Worm (Caenorhabditis elegans) whole organism, late embryonic: ENCODE measurements around the gene T05C12.11.

Experiments used
- C08G9.2 ChIP-seq: sonication (generic microtip); optimal IDR thresholded peaks from 2 replicates; lab custom pipeline; 2016; ENCODE audit warnings: mild to moderate bottlenecking, missing genetic modification characterization, moderate library complexity, missing compliant biosample characterization
- C38D4.7 ChIP-seq: fragments of 200-800 bp; sonication (Bioruptor generic); optimal IDR thresholded peaks from 2 replicates; lab custom pipeline; 2018; ENCODE audit warnings: mild to moderate bottlenecking, missing genetic modification characterization, moderate library complexity, missing compliant biosample characterization
- K02D7.2 ChIP-seq: sonication (generic microtip); optimal IDR thresholded peaks from 2 replicates; lab custom pipeline; 2017; ENCODE audit warnings: mild to moderate bottlenecking, missing genetic modification characterization, missing compliant biosample characterization
- T23F11.4 ChIP-seq: fragments of 200-800 bp; sonication (Bioruptor generic); optimal IDR thresholded peaks from 2 replicates; lab custom pipeline; 2018; ENCODE audit warnings: mild to moderate bottlenecking, missing genetic modification characterization, missing compliant biosample characterization
- ahr-1 ChIP-seq: sonication (generic microtip); optimal IDR thresholded peaks from 2 replicates; lab custom pipeline; 2016; ENCODE audit warnings: missing genetic modification characterization, missing compliant biosample characterization
- ceh-14 ChIP-seq: sonication (generic microtip); optimal IDR thresholded peaks from 2 replicates; lab custom pipeline; 2016; ENCODE audit warnings: missing genotype, missing genetic modification characterization, missing compliant biosample characterization
- ceh-18 ChIP-seq: sonication (generic microtip); optimal IDR thresholded peaks from 2 replicates; lab custom pipeline; 2016; ENCODE audit warnings: missing genetic modification characterization, missing compliant biosample characterization
- ceh-19 ChIP-seq: fragments of 200-800 bp; sonication (Bioruptor generic); optimal IDR thresholded peaks from 2 replicates; lab custom pipeline; 2018; ENCODE audit warnings: mild to moderate bottlenecking, missing genetic modification characterization, missing compliant biosample characterization
- ceh-2 ChIP-seq: sonication (generic microtip); optimal IDR thresholded peaks from 2 replicates; lab custom pipeline; 2016; ENCODE audit warnings: missing genotype, missing genetic modification characterization, missing compliant biosample characterization
- ceh-22 ChIP-seq: sonication (generic microtip); optimal IDR thresholded peaks from 2 replicates; lab custom pipeline; 2017; ENCODE audit warnings: missing biosample characterization, missing genetic modification characterization
- ceh-31 ChIP-seq: sonication (generic microtip); optimal IDR thresholded peaks from 2 replicates; lab custom pipeline; 2016; ENCODE audit warnings: missing genetic modification characterization, missing compliant biosample characterization
- ceh-34 ChIP-seq: sonication (generic microtip); optimal IDR thresholded peaks from 2 replicates; lab custom pipeline; 2016; ENCODE audit warnings: mild to moderate bottlenecking, missing genetic modification characterization, missing compliant biosample characterization
- ceh-48 ChIP-seq: sonication (generic microtip); optimal IDR thresholded peaks from 2 replicates; lab custom pipeline; 2016; ENCODE audit warnings: missing genetic modification characterization, inconsistent platforms, missing compliant biosample characterization
- dve-1 ChIP-seq: sonication (generic microtip); optimal IDR thresholded peaks from 2 replicates; lab custom pipeline; 2017; ENCODE audit warnings: antibody characterized with exemption, mild to moderate bottlenecking, missing genetic modification characterization, missing compliant biosample characterization
- eyg-1 ChIP-seq: sonication (generic microtip); optimal IDR thresholded peaks from 2 replicates; lab custom pipeline; 2016; ENCODE audit warnings: missing genotype, missing genetic modification characterization, missing compliant biosample characterization
- fax-1 ChIP-seq: sonication (generic microtip); optimal IDR thresholded peaks from 2 replicates; lab custom pipeline; 2016; ENCODE audit warnings: missing genotype, missing genetic modification characterization, missing compliant biosample characterization
- fkh-10 ChIP-seq: fragments of 150-350 bp; optimal IDR thresholded peaks from 2 replicates; lab custom pipeline; 2014; ENCODE audit warnings: missing biosample characterization, missing genetic modification reagents, missing genetic modification characterization
- fkh-6 ChIP-seq: sonication (generic microtip); optimal IDR thresholded peaks from 2 replicates; lab custom pipeline; 2016; ENCODE audit warnings: missing genetic modification characterization, missing compliant biosample characterization
- gmeb-2 ChIP-seq: sonication (generic microtip); optimal IDR thresholded peaks from 2 replicates; lab custom pipeline; 2016; ENCODE audit warnings: missing genetic modification characterization, inconsistent platforms, missing compliant biosample characterization
- hlh-13 ChIP-seq: fragments of 200-800 bp; sonication (Bioruptor generic); optimal IDR thresholded peaks from 2 replicates; lab custom pipeline; 2018; ENCODE audit warnings: mild to moderate bottlenecking, missing genetic modification characterization, missing compliant biosample characterization
- hlh-8 ChIP-seq: sonication (generic microtip); optimal IDR thresholded peaks from 2 replicates; lab custom pipeline; 2016; ENCODE audit warnings: missing genotype, missing genetic modification characterization, missing compliant biosample characterization
- madf-2 ChIP-seq: sonication (generic microtip); optimal IDR thresholded peaks from 2 replicates; lab custom pipeline; 2017; ENCODE audit warnings: missing genetic modification characterization, missing compliant biosample characterization
- nhr-11 ChIP-seq: fragments of 150-350 bp; optimal IDR thresholded peaks from 2 replicates; lab custom pipeline; 2014; ENCODE audit warnings: missing biosample characterization, missing genetic modification characterization
- nhr-232 ChIP-seq: sonication (generic microtip); optimal IDR thresholded peaks from 2 replicates; lab custom pipeline; 2016; ENCODE audit warnings: missing genetic modification characterization, missing compliant biosample characterization
- odd-2 ChIP-seq: sonication (generic microtip); optimal IDR thresholded peaks from 2 replicates; lab custom pipeline; 2017; ENCODE audit warnings: antibody characterized with exemption, mild to moderate bottlenecking, missing genetic modification characterization, missing compliant biosample characterization
- pag-3 ChIP-seq: sonication (generic microtip); optimal IDR thresholded peaks from 2 replicates; lab custom pipeline; 2016; ENCODE audit warnings: missing compliant biosample characterization, missing genetic modification characterization, borderline replicate concordance
- pha-2 ChIP-seq: sonication (generic microtip); optimal IDR thresholded peaks from 2 replicates; lab custom pipeline; 2017; ENCODE audit warnings: mild to moderate bottlenecking, missing genetic modification characterization, missing compliant biosample characterization
- pha-4 ChIP-seq: fragments of 150-350 bp; optimal IDR thresholded peaks from 2 replicates; lab custom pipeline; 2018; ENCODE audit warnings: missing biosample characterization, missing genetic modification reagents, missing genetic modification characterization
- pros-1 ChIP-seq: fragments of 150-350 bp; optimal IDR thresholded peaks from 2 replicates; lab custom pipeline; 2014; ENCODE audit warnings: missing biosample characterization, missing genetic modification reagents, missing genetic modification characterization
- ref-2 ChIP-seq: sonication (generic microtip); optimal IDR thresholded peaks from 2 replicates; lab custom pipeline; 2016; ENCODE audit warnings: missing genetic modification characterization, missing compliant biosample characterization
- ttx-3 ChIP-seq: sonication (generic microtip); optimal IDR thresholded peaks from 2 replicates; lab custom pipeline; 2016; ENCODE audit warnings: missing genetic modification reagents, missing genetic modification characterization, missing compliant biosample characterization
- unc-3 ChIP-seq, 2 experiments: fragments of 200-800 bp in 1 of 2; sonication (Bioruptor generic) in 1 of 2; sonication (generic microtip) in 1 of 2; conservative IDR thresholded peaks in 1 of 2; optimal IDR thresholded peaks in 1 of 2; 2 replicates each; pipeline versions ENCODE4 v1.3.6 to Lab custom; 2016 to 2022; ENCODE audit warnings: missing compliant biosample characterization in 2 of 2, missing genetic modification characterization in 2 of 2, missing genetic modification reagents in 1 of 2
- unc-55 ChIP-seq: sonication (generic microtip); optimal IDR thresholded peaks from 2 replicates; lab custom pipeline; 2017; ENCODE audit warnings: missing biosample characterization, missing genetic modification reagents, missing genetic modification characterization
- zip-5 ChIP-seq: sonication (generic microtip); optimal IDR thresholded peaks from 2 replicates; lab custom pipeline; 2016; ENCODE audit warnings: missing genetic modification characterization, missing compliant biosample characterization

T05C12.11 gene

DNA sequence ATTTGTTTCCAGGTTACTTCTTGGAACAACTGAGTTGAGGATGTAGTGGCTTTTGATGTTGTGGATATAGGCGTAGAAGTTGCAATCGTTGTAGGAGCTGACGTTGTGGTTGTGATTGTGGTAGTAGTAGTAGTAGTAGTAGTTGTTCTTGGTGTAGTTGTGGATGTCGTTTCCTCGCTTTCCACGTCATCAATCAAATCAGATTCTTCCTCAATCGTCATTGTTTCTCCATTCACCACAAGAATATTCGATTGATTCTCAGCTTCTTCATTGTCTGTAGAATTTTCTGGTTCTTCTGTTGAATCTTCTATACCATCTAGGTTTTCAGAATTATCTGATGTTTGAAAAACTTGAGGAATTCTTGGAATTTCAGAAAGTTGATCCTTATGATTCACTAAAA lies 8.3 kb upstream of the T05C12.11 start:
- TF ChIP-seq pha-2 (no peak), pag-3 (tag; lab: Kevin White, UChicago) (no peak), unc-55 (no peak), unc-3 (GFP tag; conservative IDR thresholded peaks at IDR 0.05; lab: Robert Waterston, UW) (no peak), unc-3 (tag; optimal IDR thresholded peaks at IDR 0.05; lab: Kevin White, UChicago) (no peak), ceh-34 (no peak), ref-2 (tag; lab: Kevin White, UChicago) (no peak), C08G9.2 (tag; lab: Kevin White, UChicago) (no peak), ceh-18 (tag; lab: Kevin White, UChicago) (no peak), pha-4 (tag; lab: Kevin White, UChicago) (no peak), fax-1 (tag; lab: Kevin White, UChicago) (no peak), hlh-8 (tag; lab: Kevin White, UChicago) (no peak), ceh-31 (no peak), ceh-22 (tag; lab: Kevin White, UChicago) (no peak), odd-2 (tag; lab: Kevin White, UChicago) (no peak), ceh-2 (tag; lab: Kevin White, UChicago) (no peak), fkh-6 (no peak), nhr-232 (tag; lab: Kevin White, UChicago) (no peak)

DNA sequence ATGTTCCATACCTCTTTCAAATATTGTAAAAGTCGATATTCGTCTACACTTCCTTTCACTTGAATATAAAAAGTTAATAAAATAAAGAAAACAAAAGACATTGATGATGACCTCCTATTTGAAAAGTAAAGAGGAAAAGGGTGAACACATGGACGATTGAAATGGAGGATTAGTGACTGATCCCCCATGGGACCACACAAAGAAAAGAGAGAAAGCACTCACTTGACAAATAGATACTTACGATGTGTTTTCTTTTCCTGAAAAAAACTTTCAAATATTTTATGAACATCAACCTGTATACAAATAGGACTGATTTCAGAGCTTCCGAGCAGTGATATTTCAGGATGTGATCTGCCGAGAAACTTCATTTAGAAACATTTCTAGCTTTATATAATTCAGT lies 6.8 kb upstream of the T05C12.11 start, which contains the start of gene acr-14:
acr-14 (minus strand) TSS at position 101 of the 400 bp plus-strand sequence.
- TF ChIP-seq madf-2 (tag; lab: Kevin White, UChicago): no peak
- no peak for TF ChIP-seq gmeb-2 (tag; lab: Kevin White, UChicago)
- TF ChIP-seq C38D4.7: no peak
- TF ChIP-seq, all 69 proteins: peak for 0

DNA sequence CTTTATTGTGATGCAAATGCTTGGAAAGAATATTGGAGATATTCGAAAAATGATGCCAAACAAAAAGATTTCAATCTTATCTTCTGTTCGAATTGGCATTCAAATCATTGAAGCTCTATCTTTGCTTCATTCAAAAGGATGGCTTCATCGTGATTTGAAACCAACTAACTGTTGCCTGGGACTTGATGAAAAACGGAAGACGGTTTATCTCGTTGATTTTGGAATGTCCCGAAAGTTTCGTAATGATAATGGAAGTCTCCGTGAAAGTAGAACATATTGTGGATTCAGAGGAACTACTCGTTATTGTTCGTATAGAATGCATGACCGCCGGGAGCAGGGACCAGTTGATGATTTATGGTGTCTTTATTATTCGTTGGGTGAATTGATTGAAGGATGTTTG lies 3.9 kb upstream of the T05C12.11 start:
- TF ChIP-seq nhr-11: no peak
- no peak for TF ChIP-seq ahr-1 (tag; lab: Kevin White, UChicago)

DNA sequence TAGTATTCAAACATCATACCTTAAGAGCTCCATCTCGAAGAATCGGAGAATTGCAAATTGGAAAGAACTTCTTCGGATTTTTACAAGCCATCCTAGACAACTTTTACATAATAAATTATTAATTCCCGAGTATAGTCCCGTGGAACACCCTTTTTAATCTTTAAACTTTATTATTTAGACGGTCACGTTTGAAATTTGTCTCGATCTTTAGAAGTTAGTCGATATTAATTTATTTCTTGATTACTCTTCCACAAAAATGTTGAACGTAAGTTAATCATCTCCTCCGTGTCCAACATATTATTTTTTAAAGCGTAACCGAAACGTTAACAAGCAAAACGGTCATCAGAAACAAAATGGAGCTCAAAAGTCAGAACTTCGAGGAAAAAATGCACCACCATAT lies 3.2 kb upstream of the T05C12.11 start, which contains the start of the genes decr-1.3 and T05C12.1:
decr-1.3 (minus strand) TSS at position 101 of the 400 bp plus-strand sequence.
T05C12.1 (plus strand) TSS at position 232 of the 400 bp plus-strand sequence.
- no peak for TF ChIP-seq fkh-10
- no peak for TF ChIP-seq ceh-48
- no peak for TF ChIP-seq hlh-8 (tag; lab: Kevin White, UChicago)
- no peak for TF ChIP-seq ceh-31
- TF ChIP-seq eyg-1 (tag; lab: Kevin White, UChicago): no peak
- TF ChIP-seq ttx-3 (tag; lab: Kevin White, UChicago): no peak
- no peak for TF ChIP-seq T23F11.4 (GFP tag; lab: Kevin White, UChicago)
- no peak for TF ChIP-seq hlh-13 (GFP tag; lab: Kevin White, UChicago)
- TF ChIP-seq dve-1: no peak
- TF ChIP-seq ceh-19 (GFP tag; lab: Kevin White, UChicago): no peak
- TF ChIP-seq pros-1 (tag; lab: Kevin White, UChicago): no peak
- TF ChIP-seq K02D7.2: no peak
- TF ChIP-seq gmeb-2 (tag; lab: Kevin White, UChicago): no peak
- no peak for TF ChIP-seq ceh-14 (tag; lab: Kevin White, UChicago)
- TF ChIP-seq ceh-34: no peak
- no peak for TF ChIP-seq ahr-1 (tag; lab: Kevin White, UChicago)
- TF ChIP-seq zip-5 (tag; lab: Kevin White, UChicago): no peak
- TF ChIP-seq, all 69 proteins: peak for 0

DNA sequence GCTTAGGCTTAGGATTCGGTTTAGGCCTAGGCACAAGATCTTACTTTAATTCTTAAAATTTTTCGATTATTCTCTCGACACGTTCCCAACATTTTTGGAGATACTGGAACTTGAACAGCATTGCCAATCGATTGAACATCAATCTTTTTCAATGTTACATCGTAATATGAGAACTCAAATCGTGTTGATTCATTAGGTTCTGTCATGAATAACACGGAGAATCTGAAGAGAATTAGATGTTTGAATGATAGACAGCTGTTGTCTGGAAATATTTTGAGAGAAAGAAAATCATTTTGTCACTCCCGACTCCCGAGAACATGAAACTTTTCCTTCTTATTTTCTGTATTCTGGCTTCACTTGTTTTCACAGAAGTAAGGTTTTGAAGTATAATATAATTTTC lies 991 bp downstream of the T05C12.11 start, which contains the start of gene T05C12.15:
T05C12.15 (plus strand) TSS at position 301 of the 400 bp plus-strand sequence.
- TF ChIP-seq unc-55 (peak; percentile 20), ceh-22 (tag; lab: Kevin White, UChicago) (no peak)
